Worm (Caenorhabditis elegans) whole organism, early embryonic: ENCODE measurements around the gene bec-1.

Experiments used
- F13C5.2 ChIP-seq: sonication (generic microtip); optimal IDR thresholded peaks from 2 replicates; lab custom pipeline; 2017; ENCODE audit warnings: mild to moderate bottlenecking, missing genetic modification characterization, inconsistent platforms, missing compliant biosample characterization
- ama-1 ChIP-seq: fragments of 150-350 bp; optimal IDR thresholded peaks from 2 replicates; lab custom pipeline; 2014
- ceh-13 ChIP-seq: fragments of 200-800 bp; sonication (Bioruptor generic); optimal IDR thresholded peaks from 2 replicates; lab custom pipeline; 2018; ENCODE audit warnings: mild to moderate bottlenecking, missing genetic modification characterization, missing compliant biosample characterization
- ceh-36 ChIP-seq: sonication (generic microtip); optimal IDR thresholded peaks from 2 replicates; lab custom pipeline; 2016; ENCODE audit warnings: missing genetic modification characterization, inconsistent platforms, missing compliant biosample characterization
- hmg-4 ChIP-seq: fragments of 200-800 bp; sonication (Bioruptor generic); optimal IDR thresholded peaks from 2 replicates; lab custom pipeline; 2018; ENCODE audit warnings: mild to moderate bottlenecking, missing genetic modification characterization, missing compliant biosample characterization
- scrt-1 ChIP-seq: fragments of 200-800 bp; sonication (Bioruptor generic); IDR thresholded peaks from 2 replicates; pipeline ENCODE4 v1.3.6; 2022; ENCODE audit warnings: missing genetic modification characterization, missing compliant biosample characterization
- sea-1 ChIP-seq: fragments of 200-800 bp; sonication (Bioruptor generic); conservative IDR thresholded peaks from 2 replicates; pipeline ENCODE4 v1.3.6; 2022; ENCODE audit warnings: missing genetic modification characterization, missing compliant biosample characterization
- tbx-11 ChIP-seq: fragments of 200-800 bp; sonication (Bioruptor generic); IDR thresholded peaks from 2 replicates; pipeline ENCODE4 v1.3.6; 2022; ENCODE audit warnings: missing genetic modification characterization, missing compliant biosample characterization

DNA sequence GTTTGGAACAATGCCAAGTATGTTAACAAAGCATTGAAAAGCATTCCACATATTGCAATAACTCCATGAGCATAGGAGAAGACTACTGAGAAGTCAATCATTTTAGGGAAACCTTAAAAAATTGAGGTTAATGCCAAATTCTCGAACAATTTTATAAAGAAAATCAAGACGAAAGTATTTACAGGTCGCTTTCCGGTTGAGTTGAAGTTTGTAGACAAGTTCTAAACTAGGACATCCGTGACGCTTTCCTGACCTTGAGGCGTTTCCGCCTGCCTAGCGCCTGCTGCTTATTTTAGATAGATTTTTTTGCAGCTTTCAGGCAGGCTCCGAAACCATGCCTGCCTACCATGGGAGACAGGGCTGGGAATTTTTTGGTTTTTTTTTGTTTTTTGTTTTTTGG lies 28.7 kb downstream of the bec-1 start, which contains the start of gene srd-13:
- TF ChIP-seq F13C5.2 (tag; lab: Kevin White, UChicago) (no peak), ceh-36 (tag; lab: Kevin White, UChicago) (no peak), tbx-11 (no peak), ceh-13 (GFP tag; lab: Kevin White, UChicago) (no peak), scrt-1 (GFP tag; lab: Robert Waterston, UW) (no peak), hmg-4 (GFP tag; lab: Kevin White, UChicago) (no peak), ama-1 (lab: Kevin White, UChicago) (no peak), sea-1 (GFP tag; lab: Robert Waterston, UW) (no peak)
